Fruit fly (Drosophila melanogaster) whole organism: ENCODE results near the gene CG12522.

Source experiments
- CG8478 ChIP-seq: fragments of >200 bp; optimal IDR thresholded peaks from 2 replicates; lab custom pipeline; 2018; ENCODE audit warnings: inconsistent platforms
- Dll ChIP-seq: fragments of >200 bp; optimal IDR thresholded peaks from 2 replicates; lab custom pipeline; 2017
- EcR ChIP-seq, 2 experiments: fragments of >200 bp; optimal IDR thresholded peaks; 2 replicates each; lab custom pipeline; 2017; ENCODE audit warnings: missing biosample characterization in 2 of 2, missing genetic modification characterization in 2 of 2, missing genetic modification reagents in 2 of 2
- pan ChIP-seq: fragments of >200 bp; optimal IDR thresholded peaks from 2 replicates; lab custom pipeline; 2017
- usp ChIP-seq: fragments of >200 bp; optimal IDR thresholded peaks from 2 replicates; lab custom pipeline; 2017; ENCODE audit warnings: missing biosample characterization, missing genetic modification characterization, mixed read lengths

dm6 chr3L:11107432-11107831 lies 603 bp upstream of the CG12522 start, which contains the start of gene CG32073:
- no peak for TF ChIP-seq usp (GFP tag; lab: Kevin White, UChicago)
- TF ChIP-seq CG8478 (lab: Kevin White, UChicago): no peak
- TF ChIP-seq Dll (lab: Kevin White, UChicago): no peak
- no peak for TF ChIP-seq pan (lab: Kevin White, UChicago)
- TF ChIP-seq EcR (GFP tag; optimal IDR thresholded peaks at IDR 0.05; lab: Kevin White, UChicago): no peak
